Worm (Caenorhabditis elegans) whole organism, L3 larva: ENCODE data around the gene srx-44.

Experiments used
- aly-2 ChIP-seq: fragments of 150-350 bp; optimal IDR thresholded peaks from 2 replicates; lab custom pipeline; 2014; ENCODE audit warnings: missing biosample characterization, missing genetic modification characterization
- egl-5 ChIP-seq: fragments of 150-350 bp; optimal IDR thresholded peaks from 2 replicates; lab custom pipeline; 2017; ENCODE audit warnings: missing biosample characterization, missing genetic modification reagents, missing genetic modification characterization, inconsistent platforms
- fos-1 ChIP-seq: fragments of 150-350 bp; optimal IDR thresholded peaks from 2 replicates; lab custom pipeline; 2014; ENCODE audit warnings: missing biosample characterization, missing genetic modification characterization
- lin-15B ChIP-seq: fragments of 150-350 bp; optimal IDR thresholded peaks from 2 replicates; lab custom pipeline; 2014; ENCODE audit warnings: missing biosample characterization, missing genetic modification characterization
- mml-1 ChIP-seq: fragments of 150-350 bp; sonication (generic microtip); optimal IDR thresholded peaks from 3 replicates; lab custom pipeline; 2014; ENCODE audit warnings: missing biosample characterization, missing genetic modification characterization
- nhr-12 ChIP-seq: fragments of 150-350 bp; optimal IDR thresholded peaks from 2 replicates; lab custom pipeline; 2014; ENCODE audit warnings: missing biosample characterization, missing genetic modification characterization
- nhr-25 ChIP-seq: sonication (generic microtip); optimal IDR thresholded peaks from 2 replicates; lab custom pipeline; 2017; ENCODE audit warnings: missing biosample characterization, missing genetic modification characterization
- pha-4 ChIP-seq: fragments of 150-350 bp; optimal IDR thresholded peaks from 2 replicates; lab custom pipeline; 2014; ENCODE audit warnings: missing biosample characterization, missing genetic modification reagents, missing genetic modification characterization
- snpc-4 ChIP-seq: fragments of 150-350 bp; optimal IDR thresholded peaks from 2 replicates; lab custom pipeline; 2014; ENCODE audit warnings: missing biosample characterization, missing genetic modification characterization
- unc-39 ChIP-seq: sonication (generic microtip); optimal IDR thresholded peaks from 4 replicates; lab custom pipeline; 2017; ENCODE audit warnings: missing biosample characterization, missing genetic modification characterization
- unc-62 ChIP-seq: fragments of 150-350 bp; sonication (generic microtip); optimal IDR thresholded peaks from 4 replicates; lab custom pipeline; 2014; ENCODE audit warnings: missing biosample characterization, missing genetic modification reagents, missing genetic modification characterization
- zag-1 ChIP-seq: fragments of 150-350 bp; optimal IDR thresholded peaks from 2 replicates; lab custom pipeline; 2014; ENCODE audit warnings: missing biosample characterization, missing genetic modification characterization
- ztf-4 ChIP-seq: fragments of 150-350 bp; optimal IDR thresholded peaks from 2 replicates; lab custom pipeline; 2014; ENCODE audit warnings: missing biosample characterization, missing genetic modification characterization

DNA sequence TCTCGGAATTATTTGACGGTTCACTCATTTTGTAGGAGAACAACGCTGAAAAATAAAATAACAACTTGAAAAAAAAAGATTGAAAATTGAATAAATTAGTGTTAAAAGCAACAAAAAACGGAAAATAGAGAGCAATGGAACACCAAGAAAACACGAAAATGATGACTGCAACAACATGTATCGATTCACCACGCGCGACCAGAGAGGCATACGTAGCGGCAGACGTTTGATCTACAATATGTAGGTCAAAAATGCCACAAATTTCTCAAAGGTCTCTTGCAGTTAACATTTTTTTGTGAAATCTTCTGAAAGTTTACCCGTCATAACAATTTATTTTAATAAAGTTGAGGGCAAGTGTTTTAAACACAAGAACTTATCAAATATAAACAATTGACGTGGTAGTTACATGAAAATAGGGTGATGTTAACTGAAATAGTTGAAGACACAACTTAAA lies 36.9 kb downstream of the srx-44 start, which contains the start of gene F14H3.5:
- no peak for TF ChIP-seq lin-15B
- no peak for TF ChIP-seq ztf-4 (tag; lab: Kevin White, UChicago)
- no peak for TF ChIP-seq unc-62 (GFP tag; lab: Kevin White, UChicago)
- TF ChIP-seq pha-4 (tag; lab: Kevin White, UChicago): no peak
- TF ChIP-seq snpc-4 (tag; lab: Kevin White, UChicago): no peak
- no peak for TF ChIP-seq zag-1 (tag; lab: Kevin White, UChicago)
- no peak for TF ChIP-seq egl-5 (tag; lab: Kevin White, UChicago)
- TF ChIP-seq mml-1 (tag; lab: Kevin White, UChicago): no peak
- TF ChIP-seq nhr-12 (tag; lab: Kevin White, UChicago): no peak
- TF ChIP-seq nhr-25 (tag; lab: Kevin White, UChicago): no peak
- no peak for TF ChIP-seq unc-39 (tag; lab: Kevin White, UChicago)
- TF ChIP-seq fos-1 (tag; lab: Kevin White, UChicago): no peak
- no peak for TF ChIP-seq aly-2
